Worm (Caenorhabditis elegans): ENCODE results near the gene F59A6.10.

Gene F59A6.10

ce11 chrII:5047279-5047678, 43.5 kb downstream of the F59A6.10 start:
- TF ChIP-seq ham-2 (GFP tag; optimal IDR thresholded peaks at IDR 0.05) (peak; percentile 2), lin-32 (GFP tag; optimal IDR thresholded peaks at IDR 0.05) (peak; percentile 33), ztf-11 (tag; optimal IDR thresholded peaks at IDR 0.05) (no peak), lsy-2 (tag; optimal IDR thresholded peaks at IDR 0.05) (peak; percentile 22), unc-62 (GFP tag; optimal IDR thresholded peaks at IDR 0.05) (peak; percentile 6), cnd-1 (tag; optimal IDR thresholded peaks at IDR 0.05) (no peak), nhr-2 (tag; optimal IDR thresholded peaks at IDR 0.05) (peak; percentile 60)

ce11 chrII:5048185-5048795, 44.5 kb downstream of the F59A6.10 start:
- TF ChIP-seq lsy-2 (tag; optimal IDR thresholded peaks at IDR 0.05) (no peak), sem-2 (GFP tag; optimal IDR thresholded peaks at IDR 0.05) (no peak), zip-8 (tag; optimal IDR thresholded peaks at IDR 0.05) (no peak), elt-1 (tag; optimal IDR thresholded peaks at IDR 0.05; ENCODE audit: borderline replicate concordance, insufficient read depth) (no peak), mep-1 (tag; optimal IDR thresholded peaks at IDR 0.05) (no peak), nhr-237 (tag; optimal IDR thresholded peaks at IDR 0.05) (no peak), lin-13 (tag; optimal IDR thresholded peaks at IDR 0.05) (no peak), hlh-1 (tag; optimal IDR thresholded peaks at IDR 0.05) (no peak), mls-2 (tag; optimal IDR thresholded peaks at IDR 0.05) (no peak), sptf-1 (tag; optimal IDR thresholded peaks at IDR 0.05) (no peak), mab-5 (tag; optimal IDR thresholded peaks at IDR 0.05) (no peak), blmp-1 (tag; optimal IDR thresholded peaks at IDR 0.05) (no peak), nhr-28 (tag; optimal IDR thresholded peaks at IDR 0.05) (no peak), unc-62 (GFP tag; optimal IDR thresholded peaks at IDR 0.05) (no peak)

- no peak for TF ChIP-seq blmp-1 (tag; optimal IDR thresholded peaks at IDR 0.05)
- TF ChIP-seq nhr-2 (tag; optimal IDR thresholded peaks at IDR 0.05): no peak
- no peak for TF ChIP-seq ceh-43 (GFP tag; optimal IDR thresholded peaks at IDR 0.05)
- TF ChIP-seq snpc-4 (tag; optimal IDR thresholded peaks at IDR 0.05): no peak
- no peak for TF ChIP-seq mls-2 (tag; optimal IDR thresholded peaks at IDR 0.05)
- no peak for TF ChIP-seq nhr-12 (tag; optimal IDR thresholded peaks at IDR 0.05)
These were observed 45.5 kb downstream of the F59A6.10 start for ce11 chrII:5049249-5049648.

- TF ChIP-seq mep-1 (tag; optimal IDR thresholded peaks at IDR 0.05): no peak
- TF ChIP-seq tbx-8 (GFP tag; optimal IDR thresholded peaks at IDR 0.05): no peak
- TF ChIP-seq nhr-12 (tag; optimal IDR thresholded peaks at IDR 0.05): no peak
- no peak for TF ChIP-seq lsy-2 (tag; optimal IDR thresholded peaks at IDR 0.05)
- TF ChIP-seq ztf-11 (tag; optimal IDR thresholded peaks at IDR 0.05): no peak
- peak; percentile 17 for TF ChIP-seq ces-1 (GFP tag; optimal IDR thresholded peaks at IDR 0.05)
- no peak for TF ChIP-seq elt-1 (tag; optimal IDR thresholded peaks at IDR 0.05; ENCODE audit: borderline replicate concordance, insufficient read depth)
- TF ChIP-seq cnd-1 (tag; optimal IDR thresholded peaks at IDR 0.05): no peak
These were observed 46.1 kb downstream of the F59A6.10 start, which contains the start of gene F33G12.6 for ce11 chrII:5049865-5050342. Gene F33G12.6 (plus strand): TSS chrII:5049915.

- no peak for TF ChIP-seq ces-1 (GFP tag; optimal IDR thresholded peaks at IDR 0.05)
- TF ChIP-seq pha-4 (tag; optimal IDR thresholded peaks at IDR 0.05): no peak
- TF ChIP-seq ceh-83 (GFP tag; optimal IDR thresholded peaks at IDR 0.05): no peak
- no peak for TF ChIP-seq ceh-43 (GFP tag; optimal IDR thresholded peaks at IDR 0.05)
- no peak for TF ChIP-seq drap-1 (GFP tag; optimal IDR thresholded peaks at IDR 0.05)
- TF ChIP-seq flh-1 (GFP tag; optimal IDR thresholded peaks at IDR 0.05): no peak
- no peak for TF ChIP-seq hlh-1 (tag; optimal IDR thresholded peaks at IDR 0.05)
- TF ChIP-seq M03D4.4 (tag; optimal IDR thresholded peaks at IDR 0.05): no peak
- no peak for TF ChIP-seq lin-13 (tag; optimal IDR thresholded peaks at IDR 0.05)
These were observed 47.0 kb downstream of the F59A6.10 start for ce11 chrII:5050776-5051175.

All from whole organism, mixed stage, embryonic.